Worm (Caenorhabditis elegans): ENCODE data around the gene K12H4.3.
A peak's percentile ranks its signal among the peaks of the same experiment; 100 is the strongest.

K12H4.3 gene

DNA sequence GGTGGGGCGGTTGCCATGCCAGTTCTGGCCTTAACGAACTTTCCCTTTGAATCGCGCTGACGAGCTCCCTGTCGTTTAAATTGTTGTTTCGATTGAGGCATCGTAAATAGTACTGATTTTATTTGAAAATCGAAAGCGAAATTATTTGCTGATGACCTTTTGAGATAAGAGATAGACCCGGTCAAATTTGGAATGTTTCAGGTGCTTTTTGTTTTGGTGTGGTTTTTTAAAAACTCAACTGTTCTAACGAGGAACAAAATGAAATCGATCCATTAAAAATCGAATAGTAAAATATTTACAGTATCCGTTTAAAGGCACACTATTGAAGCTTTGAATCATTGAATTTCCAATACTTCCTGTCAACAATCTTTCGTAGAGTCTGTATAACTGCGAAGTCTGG, 3.1 kb upstream of the K12H4.3 start, which contains the start of gene K12H4.6:
Gene K12H4.6 (minus strand): TSS at position 101 of the 400 bp plus-strand sequence.
- no peak for TF ChIP-seq hlh-17 (GFP tag; optimal IDR thresholded peaks at IDR 0.05; ENCODE audit: borderline replicate concordance)
- no peak for TF ChIP-seq elt-3 (tag; optimal IDR thresholded peaks at IDR 0.05)
- TF ChIP-seq fkh-10 (GFP tag; optimal IDR thresholded peaks at IDR 0.05) = no peak
- TF ChIP-seq unc-130 (tag; optimal IDR thresholded peaks at IDR 0.05) = no peak
- no peak for TF ChIP-seq nhr-28 (tag; optimal IDR thresholded peaks at IDR 0.05)
- TF ChIP-seq F16B12.6 (tag; optimal IDR thresholded peaks at IDR 0.05) = no peak
- no peak for TF ChIP-seq unc-30 (tag; optimal IDR thresholded peaks at IDR 0.05)
- TF ChIP-seq lsy-2 (tag; optimal IDR thresholded peaks at IDR 0.05) = no peak
- no peak for TF ChIP-seq vab-15 (tag; optimal IDR thresholded peaks at IDR 0.05)
- TF ChIP-seq nhr-85 (tag) = no peak
- no peak for TF ChIP-seq zip-4 (GFP tag; optimal IDR thresholded peaks at IDR 0.05)
- no peak for TF ChIP-seq hpl-2 (GFP tag; optimal IDR thresholded peaks at IDR 0.05)
- TF ChIP-seq unc-86 (tag; optimal IDR thresholded peaks at IDR 0.05) = no peak
- TF ChIP-seq sup-37 (GFP tag; optimal IDR thresholded peaks at IDR 0.05) = no peak
- TF ChIP-seq lin-15B (tag; optimal IDR thresholded peaks at IDR 0.05) = no peak
- no peak for TF ChIP-seq ceh-90 (tag; optimal IDR thresholded peaks at IDR 0.05)
- TF ChIP-seq swsn-7 (tag; optimal IDR thresholded peaks at IDR 0.05) = no peak
- no peak for TF ChIP-seq lin-14 (GFP tag; optimal IDR thresholded peaks at IDR 0.05)
- TF ChIP-seq hlh-4 (tag; optimal IDR thresholded peaks at IDR 0.05) = no peak
- TF ChIP-seq rnt-1 (tag; optimal IDR thresholded peaks at IDR 0.05) = no peak

DNA sequence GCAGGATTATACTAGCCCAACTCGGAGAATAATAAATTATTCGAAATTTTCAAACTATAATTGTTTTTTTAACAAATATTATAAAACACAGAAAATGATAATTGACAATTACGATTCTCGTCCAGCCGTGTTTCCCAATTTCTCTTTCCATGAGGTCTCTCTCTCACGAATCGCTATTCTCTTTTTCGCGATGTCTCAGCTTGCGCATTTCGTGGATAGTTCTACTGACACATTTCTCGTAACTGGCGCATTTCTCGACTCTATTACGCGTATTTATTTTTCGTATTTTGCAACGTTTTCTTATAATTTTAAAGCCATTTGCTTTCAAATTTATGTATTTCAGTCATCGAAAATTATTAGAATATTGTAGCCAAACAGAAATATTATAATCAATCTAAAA, 2.0 kb upstream of the K12H4.3 start:
- peak; percentile 39 for TF ChIP-seq sup-37 (GFP tag; optimal IDR thresholded peaks at IDR 0.05)
- peak; percentile 98 for TF ChIP-seq lin-15B (tag; optimal IDR thresholded peaks at IDR 0.05)
- peak; percentile 95 for TF ChIP-seq swsn-7 (tag; optimal IDR thresholded peaks at IDR 0.05)
- TF ChIP-seq nhr-19 (GFP tag; conservative IDR thresholded peaks at IDR 0.05) = peak; percentile 94
- peak; percentile 79 for TF ChIP-seq fkh-4 (tag; optimal IDR thresholded peaks at IDR 0.05; ENCODE audit: borderline replicate concordance)
- peak; percentile 86 for TF ChIP-seq mab-9 (GFP tag; IDR thresholded peaks at IDR 0.05)
- peak; percentile 97 for TF ChIP-seq dsc-1 (tag; optimal IDR thresholded peaks at IDR 0.05)
- peak; percentile 96 for TF ChIP-seq nhr-90 (tag; optimal IDR thresholded peaks at IDR 0.05; ENCODE audit: poor library complexity)
- peak; percentile 87 for TF ChIP-seq blmp-1 (tag; optimal IDR thresholded peaks at IDR 0.05)
- peak; percentile 96 for TF ChIP-seq xbp-1 (tag; optimal IDR thresholded peaks at IDR 0.05)
- TF ChIP-seq sox-4 (tag; optimal IDR thresholded peaks at IDR 0.05) = peak; percentile 85
- peak; percentile 96 for TF ChIP-seq nhr-47 (tag; optimal IDR thresholded peaks at IDR 0.05)
- TF ChIP-seq nhr-85 (tag) = peak; percentile 95
- peak; percentile 86 for TF ChIP-seq unc-98 (GFP tag; IDR thresholded peaks at IDR 0.05)
- TF ChIP-seq egl-13 (tag; optimal IDR thresholded peaks at IDR 0.05) = peak; percentile 86
- peak; percentile 100 for TF ChIP-seq C16A3.4 (tag; optimal IDR thresholded peaks at IDR 0.05)
- peak; percentile 69 for TF ChIP-seq lin-39 (tag; optimal IDR thresholded peaks at IDR 0.05)
- TF ChIP-seq tlp-1 (tag; optimal IDR thresholded peaks at IDR 0.05) = no peak
- TF ChIP-seq tbx-2 (tag; optimal IDR thresholded peaks at IDR 0.05) = peak; percentile 95
- peak; percentile 98 for TF ChIP-seq lin-13 (GFP tag; optimal IDR thresholded peaks at IDR 0.05)
- TF ChIP-seq hpl-2 (GFP tag; optimal IDR thresholded peaks at IDR 0.05) = peak; percentile 96
- TF ChIP-seq ceh-63 (GFP tag; optimal IDR thresholded peaks at IDR 0.05) = peak; percentile 95
- peak; percentile 98 for TF ChIP-seq nhr-71 (tag; optimal IDR thresholded peaks at IDR 0.05)
- TF ChIP-seq Y116A8C.19 (tag; optimal IDR thresholded peaks at IDR 0.05; ENCODE audit: borderline replicate concordance) = peak; percentile 31
- peak; percentile 45 for TF ChIP-seq ceh-90 (tag; optimal IDR thresholded peaks at IDR 0.05)
- TF ChIP-seq irx-1 (tag; optimal IDR thresholded peaks at IDR 0.05) = peak; percentile 69
- TF ChIP-seq snpc-4 (tag; optimal IDR thresholded peaks at IDR 0.05) = peak; percentile 79
- TF ChIP-seq pag-3 (tag; optimal IDR thresholded peaks at IDR 0.05; ENCODE audit: borderline replicate concordance, insufficient read depth) = no peak
- peak; percentile 75 for TF ChIP-seq elt-2 (tag; optimal IDR thresholded peaks at IDR 0.05)
- TF ChIP-seq ceh-82 (tag; optimal IDR thresholded peaks at IDR 0.05) = peak; percentile 99
- TF ChIP-seq C34B4.2 (tag; optimal IDR thresholded peaks at IDR 0.05) = no peak
- no peak for TF ChIP-seq hlh-4 (tag; optimal IDR thresholded peaks at IDR 0.05)
- peak; percentile 96 for TF ChIP-seq isw-1 (GFP tag; IDR thresholded peaks at IDR 0.05)
- peak; percentile 89 for TF ChIP-seq aly-2 (tag; optimal IDR thresholded peaks at IDR 0.05)
- TF ChIP-seq fos-1 (tag; optimal IDR thresholded peaks at IDR 0.05) = peak; percentile 98
- TF ChIP-seq zip-4 (GFP tag; optimal IDR thresholded peaks at IDR 0.05) = peak; percentile 49
- peak; percentile 91 for TF ChIP-seq C04F5.9 (tag; optimal IDR thresholded peaks at IDR 0.05)
- TF ChIP-seq unc-130 (tag; optimal IDR thresholded peaks at IDR 0.05) = peak; percentile 98
- TF ChIP-seq nhr-84 (tag; optimal IDR thresholded peaks at IDR 0.05) = no peak

All from whole organism, L1 larva.